Worm (Caenorhabditis elegans) whole organism, L1 larva: ENCODE data around the gene nlp-31.

Source experiments
- C04F5.9 ChIP-seq: sonication (generic microtip); optimal IDR thresholded peaks from 2 replicates; lab custom pipeline; 2016; ENCODE audit warnings: missing genetic modification characterization, missing compliant biosample characterization
- C16A3.4 ChIP-seq: fragments of 150-350 bp; optimal IDR thresholded peaks from 2 replicates; lab custom pipeline; 2014; ENCODE audit warnings: missing biosample characterization, missing genetic modification characterization
- Y116A8C.19 ChIP-seq: sonication (generic microtip); optimal IDR thresholded peaks from 2 replicates; lab custom pipeline; 2016; ENCODE audit warnings: missing compliant biosample characterization, missing genetic modification characterization, borderline replicate concordance
- aha-1 ChIP-seq: fragments of 150-350 bp; optimal IDR thresholded peaks from 2 replicates; lab custom pipeline; 2014; ENCODE audit warnings: missing biosample characterization, missing genetic modification characterization
- alr-1 ChIP-seq: fragments of 200-800 bp; sonication (Bioruptor generic); optimal IDR thresholded peaks from 2 replicates; lab custom pipeline; 2018; ENCODE audit warnings: borderline replicate concordance, mild to moderate bottlenecking, missing genetic modification characterization, missing compliant biosample characterization
- ama-1 ChIP-seq: fragments of 150-350 bp; optimal IDR thresholded peaks from 2 replicates; lab custom pipeline; 2014
- ceh-8 ChIP-seq: fragments of 200-800 bp; sonication (Bioruptor generic); optimal IDR thresholded peaks from 2 replicates; lab custom pipeline; 2018; ENCODE audit warnings: mild to moderate bottlenecking, missing genetic modification characterization, moderate library complexity, missing compliant biosample characterization
- ceh-82 ChIP-seq, 3 experiments: fragments of 150-350 bp in 1 of 3; sonication (generic microtip) in 2 of 3; optimal IDR thresholded peaks; 2 replicates each; lab custom pipeline; 2014 to 2017; ENCODE audit warnings: missing biosample characterization in 3 of 3, missing genetic modification characterization in 3 of 3
- ceh-88 ChIP-seq: fragments of 200-800 bp; sonication (Bioruptor generic); IDR thresholded peaks from 2 replicates; pipeline ENCODE4 v1.3.6; 2022; ENCODE audit warnings: missing genetic modification characterization, missing compliant biosample characterization
- dpl-1 ChIP-seq, 3 experiments: fragments of 150-350 bp in 2 of 3; sonication (generic microtip) in 1 of 3; optimal IDR thresholded peaks; 2 replicates each; lab custom pipeline; 2014 to 2017; ENCODE audit warnings: missing biosample characterization in 3 of 3, missing genetic modification characterization in 3 of 3, missing genetic modification reagents in 3 of 3
- egl-27 ChIP-seq, 2 experiments: fragments of 150-350 bp in 1 of 2; sonication (generic microtip); optimal IDR thresholded peaks; 3 replicates each; lab custom pipeline; 2017 to 2018; ENCODE audit warnings: missing biosample characterization in 2 of 2, missing genetic modification characterization in 2 of 2, missing genetic modification reagents in 2 of 2
- elt-2 ChIP-seq: sonication (generic microtip); optimal IDR thresholded peaks from 2 replicates; lab custom pipeline; 2016; ENCODE audit warnings: missing genetic modification characterization, mild to moderate bottlenecking, inconsistent platforms, missing compliant biosample characterization, missing genetic modification reagents
- elt-3 ChIP-seq, 6 experiments: fragments of 150-350 bp in 1 of 6; sonication (generic microtip); optimal IDR thresholded peaks; 2 replicates each; lab custom pipeline; 2017 to 2018; ENCODE audit warnings: missing biosample characterization in 6 of 6, missing genetic modification characterization in 6 of 6, inconsistent platforms in 1 of 6
- fkh-8 ChIP-seq: sonication (generic microtip); optimal IDR thresholded peaks from 2 replicates; lab custom pipeline; 2016; ENCODE audit warnings: mild to moderate bottlenecking, missing genetic modification characterization, missing compliant biosample characterization
- fos-1 ChIP-seq: fragments of 150-350 bp; optimal IDR thresholded peaks from 2 replicates; lab custom pipeline; 2014; ENCODE audit warnings: missing biosample characterization, missing genetic modification characterization
- grh-1 ChIP-seq: fragments of 200-800 bp; sonication (Bioruptor generic); IDR thresholded peaks from 2 replicates; pipeline ENCODE4 v1.3.6; 2022; ENCODE audit warnings: missing genetic modification reagents, missing genetic modification characterization, missing compliant biosample characterization
- hlh-17 ChIP-seq: fragments of 200-800 bp; sonication (Bioruptor generic); optimal IDR thresholded peaks from 2 replicates; lab custom pipeline; 2018; ENCODE audit warnings: missing genetic modification characterization, mild to moderate bottlenecking, missing compliant biosample characterization, moderate library complexity, borderline replicate concordance
- hpl-2 ChIP-seq: fragments of 150-350 bp; optimal IDR thresholded peaks from 2 replicates; lab custom pipeline; 2014; ENCODE audit warnings: missing biosample characterization, missing genetic modification reagents, missing genetic modification characterization
- irx-1 ChIP-seq: sonication (generic microtip); optimal IDR thresholded peaks from 2 replicates; lab custom pipeline; 2016; ENCODE audit warnings: missing genetic modification characterization, missing compliant biosample characterization
- isw-1 ChIP-seq: fragments of 200-800 bp; sonication (Bioruptor generic); IDR thresholded peaks from 2 replicates; pipeline ENCODE4 v1.3.6; 2022; ENCODE audit warnings: missing genetic modification characterization, missing compliant biosample characterization
- lin-13 ChIP-seq: fragments of 150-350 bp; optimal IDR thresholded peaks from 2 replicates; lab custom pipeline; 2014; ENCODE audit warnings: missing biosample characterization, missing genetic modification reagents, missing genetic modification characterization
- lin-14 ChIP-seq: fragments of 200-800 bp; sonication (Bioruptor generic); optimal IDR thresholded peaks from 2 replicates; lab custom pipeline; 2018; ENCODE audit warnings: mild to moderate bottlenecking, missing genetic modification characterization, moderate library complexity, missing compliant biosample characterization
- lin-15B ChIP-seq: fragments of 150-350 bp; sonication (generic microtip); optimal IDR thresholded peaks from 3 replicates; lab custom pipeline; 2014; ENCODE audit warnings: missing biosample characterization, missing genetic modification characterization
- lin-35 ChIP-seq, 2 experiments: fragments of 150-350 bp; optimal IDR thresholded peaks; 2 replicates each; lab custom pipeline; 2014; ENCODE audit warnings: missing biosample characterization in 2 of 2, missing genetic modification characterization in 2 of 2, missing genetic modification reagents in 2 of 2
- mef-2 ChIP-seq: fragments of 150-350 bp; optimal IDR thresholded peaks from 2 replicates; lab custom pipeline; 2014; ENCODE audit warnings: missing biosample characterization, missing genetic modification characterization
- nhr-11 ChIP-seq: fragments of 150-350 bp; optimal IDR thresholded peaks from 2 replicates; lab custom pipeline; 2014; ENCODE audit warnings: missing biosample characterization, missing genetic modification characterization
- nhr-20 ChIP-seq: sonication (generic microtip); optimal IDR thresholded peaks from 2 replicates; lab custom pipeline; 2016; ENCODE audit warnings: mild to moderate bottlenecking, missing genetic modification characterization, missing compliant biosample characterization
- nhr-71 ChIP-seq: sonication (generic microtip); optimal IDR thresholded peaks from 2 replicates; lab custom pipeline; 2016; ENCODE audit warnings: mild to moderate bottlenecking, missing genetic modification characterization, moderate library complexity, missing compliant biosample characterization
- nhr-76 ChIP-seq: sonication (generic microtip); optimal IDR thresholded peaks from 2 replicates; lab custom pipeline; 2017; ENCODE audit warnings: missing biosample characterization, missing genetic modification characterization
- pqm-1 ChIP-seq: sonication (generic microtip); optimal IDR thresholded peaks from 3 replicates; lab custom pipeline; 2017; ENCODE audit warnings: missing biosample characterization, missing genetic modification characterization
- skn-1 ChIP-seq: fragments of 150-350 bp; optimal IDR thresholded peaks from 2 replicates; lab custom pipeline; 2014; ENCODE audit warnings: missing biosample characterization, missing genetic modification characterization
- snu-23 ChIP-seq: sonication (generic microtip); optimal IDR thresholded peaks from 2 replicates; lab custom pipeline; 2016; ENCODE audit warnings: missing genetic modification characterization, missing compliant biosample characterization
- sox-4 ChIP-seq: sonication (generic microtip); optimal IDR thresholded peaks from 2 replicates; lab custom pipeline; 2016; ENCODE audit warnings: missing genetic modification characterization, missing compliant biosample characterization
- unc-130 ChIP-seq: fragments of 150-350 bp; optimal IDR thresholded peaks from 2 replicates; lab custom pipeline; 2017; ENCODE audit warnings: missing biosample characterization, missing genetic modification characterization, inconsistent platforms
- unc-62 ChIP-seq: fragments of 150-350 bp; optimal IDR thresholded peaks from 2 replicates; lab custom pipeline; 2014; ENCODE audit warnings: missing biosample characterization, missing genetic modification reagents, missing genetic modification characterization
- xbp-1 ChIP-seq: sonication (generic microtip); optimal IDR thresholded peaks from 2 replicates; lab custom pipeline; 2016; ENCODE audit warnings: missing genetic modification characterization, missing compliant biosample characterization
- zag-1 ChIP-seq: fragments of 150-350 bp; optimal IDR thresholded peaks from 2 replicates; lab custom pipeline; 2014; ENCODE audit warnings: missing biosample characterization, missing genetic modification characterization
- ztf-4 ChIP-seq: fragments of 150-350 bp; optimal IDR thresholded peaks from 2 replicates; lab custom pipeline; 2014; ENCODE audit warnings: missing biosample characterization, missing genetic modification characterization

Gene nlp-31

ce11 chrV:3967762-3968161 lies 12.1 kb upstream of the nlp-31 start, which contains the start of gene cyp-34A8 (continued):
- TF ChIP-seq nhr-71 (peak; percentile 29), unc-130 (no peak), mef-2 (tag; lab: Kevin White, UChicago) (no peak), snu-23 (GFP tag; lab: Kevin White, UChicago) (peak; percentile 27), xbp-1 (tag; lab: Kevin White, UChicago) (no peak), ceh-82 (tag; optimal IDR thresholded peaks at IDR 0.05; lab: Kevin White, UChicago) (no peak), ceh-8 (GFP tag; lab: Kevin White, UChicago) (no peak), fos-1 (tag; lab: Kevin White, UChicago) (no peak), unc-62 (GFP tag; lab: Kevin White, UChicago) (no peak), C16A3.4 (no peak), fkh-8 (tag; lab: Kevin White, UChicago) (no peak), aha-1 (no peak), ama-1 (lab: Kevin White, UChicago) (no peak), nhr-11 (tag; lab: Kevin White, UChicago) (no peak), lin-15B (tag; lab: Kevin White, UChicago) (no peak), lin-35 (GFP tag; optimal IDR thresholded peaks at IDR 0.05; lab: Kevin White, UChicago) (peak in 1 of 2 experiments; percentile 6), sox-4 (no peak), Y116A8C.19 (tag; lab: Kevin White, UChicago) (no peak), zag-1 (tag; lab: Kevin White, UChicago) (no peak), elt-3 (tag; optimal IDR thresholded peaks at IDR 0.05; lab: Kevin White, UChicago) (peak in 2 of 6 experiments; percentile 6 to 38), ceh-88 (GFP tag; lab: Robert Waterston, UW) (no peak), nhr-20 (tag; lab: Kevin White, UChicago) (peak; percentile 74), skn-1 (no peak), lin-14 (GFP tag; lab: Kevin White, UChicago) (peak; percentile 62), C04F5.9 (tag; lab: Kevin White, UChicago) (no peak), isw-1 (GFP tag; lab: Robert Waterston, UW) (no peak), ztf-4 (tag; lab: Kevin White, UChicago) (no peak), alr-1 (no peak), hlh-17 (no peak), pqm-1 (tag; lab: Kevin White, UChicago) (no peak), nhr-76 (tag; lab: Kevin White, UChicago) (no peak), hpl-2 (GFP tag; lab: Kevin White, UChicago) (no peak), dpl-1 (GFP tag; optimal IDR thresholded peaks at IDR 0.05; lab: Kevin White, UChicago) (no peak)
- TF ChIP-seq, all 84 proteins: peak for 10

- no peak for TF ChIP-seq grh-1 (GFP tag; lab: Robert Waterston, UW)
- no peak for TF ChIP-seq lin-13
- TF ChIP-seq lin-35 (GFP tag; optimal IDR thresholded peaks at IDR 0.05; lab: Kevin White, UChicago) = no peak
- no peak for TF ChIP-seq fos-1 (tag; lab: Kevin White, UChicago)
- no peak for TF ChIP-seq egl-27 (tag; optimal IDR thresholded peaks at IDR 0.05; lab: Kevin White, UChicago)
- TF ChIP-seq irx-1 (tag; lab: Kevin White, UChicago) = no peak
- no peak for TF ChIP-seq elt-3 (tag; optimal IDR thresholded peaks at IDR 0.05; lab: Kevin White, UChicago)
- TF ChIP-seq skn-1 = no peak
These were observed 10.9 kb upstream of the nlp-31 start for ce11 chrV:3968929-3969328.

ce11 chrV:3969664-3970063 lies 10.2 kb upstream of the nlp-31 start:
- TF ChIP-seq nhr-20 (tag; lab: Kevin White, UChicago) (peak; percentile 44), ceh-82 (tag; optimal IDR thresholded peaks at IDR 0.05; lab: Kevin White, UChicago) (no peak), lin-35 (GFP tag; optimal IDR thresholded peaks at IDR 0.05; lab: Kevin White, UChicago) (peak in 1 of 2 experiments; percentile 2), elt-2 (tag; lab: Kevin White, UChicago) (peak; percentile 50)
